Fruit fly (Drosophila melanogaster) whole organism, prepupa: Measurements from ENCODE around the gene PpD3.

Source experiments
- CG11294 ChIP-seq: fragments of 200-800 bp; sonication (Bioruptor generic); IDR thresholded peaks from 2 replicates; pipeline ENCODE4 v1.3.6; 2022; ENCODE audit warnings: missing biosample characterization, missing genetic modification characterization
- CG11762 ChIP-seq: fragments of 200-800 bp; sonication (Bioruptor generic); optimal IDR thresholded peaks from 3 replicates; lab custom pipeline; 2016; ENCODE audit warnings: missing biosample characterization, missing genetic modification characterization; ENCODE audit not compliant: insufficient read depth
- CG11902 ChIP-seq: fragments of 200-800 bp; sonication (Bioruptor generic); optimal IDR thresholded peaks from 3 replicates; lab custom pipeline; 2016; ENCODE audit warnings: missing biosample characterization, missing genetic modification characterization
- CG3032 ChIP-seq: fragments of 200-800 bp; optimal IDR thresholded peaks from 2 replicates; lab custom pipeline; 2019; ENCODE audit warnings: missing biosample characterization, mild to moderate bottlenecking, missing genetic modification characterization, moderate library complexity
- CG32006 ChIP-seq: fragments of 200-800 bp; sonication (Bioruptor generic); optimal IDR thresholded peaks from 3 replicates; lab custom pipeline; 2017; ENCODE audit warnings: missing biosample characterization, mild to moderate bottlenecking, missing genetic modification characterization
- CG34406 ChIP-seq: fragments of 200-800 bp; sonication (Bioruptor generic); optimal IDR thresholded peaks from 3 replicates; lab custom pipeline; 2016; ENCODE audit warnings: missing biosample characterization, missing genetic modification characterization
- CG3919 ChIP-seq: fragments of 200-800 bp; sonication (Bioruptor generic); optimal IDR thresholded peaks from 3 replicates; lab custom pipeline; 2016; ENCODE audit warnings: missing biosample characterization, missing genetic modification characterization
- CG6808 ChIP-seq: fragments of 200-800 bp; sonication (Bioruptor generic); optimal IDR thresholded peaks from 3 replicates; lab custom pipeline; 2017; ENCODE audit warnings: missing biosample characterization, missing genetic modification characterization, mild to moderate bottlenecking, moderate library complexity, missing genetic modification reagents
- CG6854 ChIP-seq: fragments of 200-800 bp; sonication (Bioruptor generic); optimal IDR thresholded peaks from 2 replicates; lab custom pipeline; 2017; ENCODE audit warnings: missing biosample characterization, mild to moderate bottlenecking, missing genetic modification characterization
- CG8119 ChIP-seq: fragments of 200-800 bp; sonication (Bioruptor generic); IDR thresholded peaks from 3 replicates; pipeline ENCODE4 v1.3.6; 2022; ENCODE audit warnings: missing biosample characterization, missing genetic modification characterization
- CG9139 ChIP-seq: fragments of 200-800 bp; sonication (Bioruptor generic); optimal IDR thresholded peaks from 3 replicates; lab custom pipeline; 2017; ENCODE audit warnings: missing biosample characterization, mild to moderate bottlenecking, missing genetic modification characterization
- Eip75B ChIP-seq: fragments of 200-800 bp; sonication (Bioruptor generic); optimal IDR thresholded peaks from 3 replicates; lab custom pipeline; 2016; ENCODE audit warnings: missing biosample characterization, missing genetic modification characterization
- Eip78C ChIP-seq: fragments of 200-800 bp; sonication (Bioruptor generic); peaks from one replicate; lab custom pipeline; 2016; ENCODE audit warnings: missing biosample characterization, missing genetic modification characterization
- Eip93F ChIP-seq: fragments of 200-800 bp; sonication (Bioruptor generic); optimal IDR thresholded peaks from 2 replicates; lab custom pipeline; 2016; ENCODE audit warnings: missing biosample characterization, mild to moderate bottlenecking, missing genetic modification characterization
- Ets21C ChIP-seq: fragments of 200-800 bp; sonication (Bioruptor generic); optimal IDR thresholded peaks from 3 replicates; lab custom pipeline; 2016; ENCODE audit warnings: missing biosample characterization, missing genetic modification characterization
- Ets96B ChIP-seq: fragments of 200-800 bp; optimal IDR thresholded peaks from 2 replicates; lab custom pipeline; 2019; ENCODE audit warnings: missing biosample characterization, mild to moderate bottlenecking, missing genetic modification characterization, moderate library complexity
- Gug ChIP-seq: fragments of 200-800 bp; sonication (Bioruptor generic); IDR thresholded peaks from 2 replicates; pipeline ENCODE4 v1.3.6; 2022; ENCODE audit warnings: missing biosample characterization, missing genetic modification characterization
- Hr38 ChIP-seq: sonication (Bioruptor generic); optimal IDR thresholded peaks from 2 replicates; lab custom pipeline; 2016; ENCODE audit warnings: missing biosample characterization, missing genetic modification characterization
- Hr39 ChIP-seq: fragments of 200-800 bp; sonication (Bioruptor generic); optimal IDR thresholded peaks from 2 replicates; lab custom pipeline; 2016; ENCODE audit warnings: missing biosample characterization, missing genetic modification characterization
- Lpt ChIP-seq: fragments of 200-800 bp; sonication (Bioruptor generic); optimal IDR thresholded peaks from 3 replicates; lab custom pipeline; 2016; ENCODE audit warnings: missing biosample characterization, missing genetic modification characterization
- OdsH ChIP-seq: fragments of 200-800 bp; sonication (Bioruptor generic); optimal IDR thresholded peaks from 3 replicates; lab custom pipeline; 2016; ENCODE audit warnings: missing biosample characterization, missing genetic modification characterization
- Smox ChIP-seq: fragments of 200-800 bp; sonication (Bioruptor generic); optimal IDR thresholded peaks from 3 replicates; lab custom pipeline; 2016; ENCODE audit warnings: missing biosample characterization, missing genetic modification characterization
- acj6 ChIP-seq: fragments of 200-800 bp; sonication (Bioruptor generic); optimal IDR thresholded peaks from 3 replicates; lab custom pipeline; 2016; ENCODE audit warnings: missing biosample characterization, missing genetic modification characterization
- cyc ChIP-seq: fragments of 200-800 bp; sonication (Bioruptor generic); optimal IDR thresholded peaks from 3 replicates; lab custom pipeline; 2016; ENCODE audit warnings: missing biosample characterization, missing genetic modification characterization
- dac ChIP-seq: fragments of 200-800 bp; sonication (Bioruptor generic); optimal IDR thresholded peaks from 2 replicates; lab custom pipeline; 2017; ENCODE audit warnings: missing biosample characterization, mild to moderate bottlenecking, missing genetic modification characterization
- eg ChIP-seq: fragments of 200-800 bp; sonication (Bioruptor generic); IDR thresholded peaks from 3 replicates; pipeline ENCODE4 v1.3.6; 2022; ENCODE audit warnings: missing biosample characterization, missing genetic modification characterization
- fd59A ChIP-seq: fragments of 200-800 bp; sonication (Bioruptor generic); optimal IDR thresholded peaks from 2 replicates; lab custom pipeline; 2017; ENCODE audit warnings: missing biosample characterization, mild to moderate bottlenecking, missing genetic modification characterization, missing genetic modification reagents
- salr ChIP-seq, 2 experiments: fragments of 200-800 bp; sonication (Bioruptor generic); optimal IDR thresholded peaks; 3 replicates each; lab custom pipeline; 2016 to 2018; ENCODE audit warnings: missing biosample characterization in 2 of 2, missing genetic modification characterization in 2 of 2, mild to moderate bottlenecking in 1 of 2
- spab ChIP-seq: fragments of 200-800 bp; sonication (Bioruptor generic); optimal IDR thresholded peaks from 2 replicates; lab custom pipeline; 2017; ENCODE audit warnings: missing biosample characterization, mild to moderate bottlenecking, missing genetic modification characterization, missing genetic modification reagents
- ss ChIP-seq, 2 experiments: fragments of 200-800 bp; sonication (Bioruptor generic); optimal IDR thresholded peaks; 2 replicates in 1 of 2; 3 replicates in 1 of 2; lab custom pipeline; 2017 to 2018; ENCODE audit warnings: mild to moderate bottlenecking in 2 of 2, missing biosample characterization in 2 of 2, missing genetic modification characterization in 2 of 2, moderate library complexity in 1 of 2
- svp ChIP-seq: fragments of 200-800 bp; sonication (Bioruptor generic); peaks from one replicate; lab custom pipeline; 2016; ENCODE audit warnings: missing biosample characterization, missing genetic modification characterization

The PpD3 gene

DNA sequence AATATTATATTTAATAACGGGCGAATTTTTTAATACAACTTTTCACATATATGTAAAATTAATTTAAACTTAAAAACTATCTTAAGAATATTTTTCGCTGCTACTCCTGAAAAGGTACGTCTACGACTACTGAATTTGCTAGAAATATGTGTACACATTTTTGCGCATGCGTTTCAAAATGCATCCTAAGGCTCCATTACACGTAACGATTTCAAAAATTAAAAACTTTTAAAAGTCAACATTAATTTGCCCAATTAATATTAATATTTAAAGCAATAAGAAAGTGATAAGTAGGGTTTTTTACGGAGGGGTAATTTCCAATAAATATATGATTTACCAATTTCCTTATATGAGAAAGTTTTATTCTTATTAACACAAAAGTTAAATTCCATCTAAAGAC, 16.9 kb upstream of the PpD3 start, which contains the start of gene FoxP:
TSS of gene FoxP (minus strand) at position 89 of the 400 bp plus-strand sequence.
- TF ChIP-seq CG6808 (GFP tag; lab: Kevin White, UChicago) (no peak), Ets21C (GFP tag; lab: Kevin White, UChicago) (no peak), CG11902 (GFP tag; lab: Kevin White, UChicago) (no peak), Eip93F (GFP tag; lab: Kevin White, UChicago) (no peak), CG3032 (tag; lab: Kevin White, UChicago) (no peak), Smox (GFP tag; lab: Kevin White, UChicago) (no peak), CG32006 (GFP tag; lab: Kevin White, UChicago) (no peak), spab (GFP tag; lab: Kevin White, UChicago) (no peak)

DNA sequence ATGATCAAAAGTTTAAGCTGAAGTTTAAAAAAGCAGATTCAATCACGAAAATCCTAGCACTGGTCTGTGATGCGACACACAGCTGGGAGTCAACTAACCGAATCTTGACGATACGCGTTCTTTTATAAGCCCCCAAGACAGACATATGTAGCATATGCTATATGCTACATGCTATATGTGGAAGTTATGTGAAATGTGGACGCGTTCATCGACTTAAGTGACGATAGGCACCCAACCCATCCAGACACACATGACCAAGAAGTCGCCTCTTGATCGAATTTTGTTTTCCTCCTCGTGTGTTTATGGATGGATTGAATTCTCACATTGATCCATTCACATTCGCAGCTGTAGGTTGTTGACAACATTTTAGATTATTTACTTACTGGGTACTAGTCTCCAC, 14.5 kb upstream of the PpD3 start, which contains the start of gene alphaTub85E:
TSS of gene alphaTub85E (minus strand) at position 101 of the 400 bp plus-strand sequence.
- TF ChIP-seq cyc (GFP tag; lab: Kevin White, UChicago), result no peak
- TF ChIP-seq Ets96B (tag; lab: Kevin White, UChicago), result no peak
- TF ChIP-seq CG34406, result no peak
- TF ChIP-seq CG9139, result no peak
- TF ChIP-seq Hr38 (GFP tag; lab: Kevin White, UChicago), result no peak
- no peak for TF ChIP-seq ss (GFP tag; optimal IDR thresholded peaks at IDR 0.05; lab: Kevin White, UChicago)
- no peak for TF ChIP-seq CG32006 (GFP tag; lab: Kevin White, UChicago)
- no peak for TF ChIP-seq fd59A (GFP tag; lab: Kevin White, UChicago)
- TF ChIP-seq Eip75B (GFP tag; lab: Kevin White, UChicago), result no peak
- TF ChIP-seq Hr39 (GFP tag; lab: Kevin White, UChicago), result no peak
- no peak for TF ChIP-seq Lpt (GFP tag; lab: Kevin White, UChicago)
- TF ChIP-seq acj6 (GFP tag; lab: Kevin White, UChicago), result no peak
- no peak for TF ChIP-seq Gug
- no peak for TF ChIP-seq CG8119
- no peak for TF ChIP-seq Smox (GFP tag; lab: Kevin White, UChicago)

DNA sequence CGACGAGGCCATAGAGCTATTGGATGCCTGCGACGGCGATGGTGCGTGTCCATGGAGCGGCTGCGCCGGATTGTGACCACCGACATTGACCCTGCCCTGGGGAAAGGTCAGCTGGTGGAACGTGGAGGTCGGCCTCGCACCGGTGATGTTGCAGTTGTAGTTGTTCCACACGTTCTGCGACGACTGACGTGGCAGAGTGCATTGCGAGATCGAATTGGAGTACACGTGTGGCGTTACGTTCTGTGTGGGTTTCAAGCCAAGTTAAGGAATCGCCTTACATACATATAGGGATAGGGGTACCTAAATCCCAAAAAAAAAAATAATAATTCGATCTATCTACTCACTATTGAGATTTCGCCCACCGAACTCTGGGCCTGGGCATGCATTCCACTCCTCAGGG, 12.5 kb upstream of the PpD3 start:
- TF ChIP-seq svp (GFP tag; lab: Kevin White, UChicago) (peak; percentile 54), Eip75B (GFP tag; lab: Kevin White, UChicago) (no peak)

DNA sequence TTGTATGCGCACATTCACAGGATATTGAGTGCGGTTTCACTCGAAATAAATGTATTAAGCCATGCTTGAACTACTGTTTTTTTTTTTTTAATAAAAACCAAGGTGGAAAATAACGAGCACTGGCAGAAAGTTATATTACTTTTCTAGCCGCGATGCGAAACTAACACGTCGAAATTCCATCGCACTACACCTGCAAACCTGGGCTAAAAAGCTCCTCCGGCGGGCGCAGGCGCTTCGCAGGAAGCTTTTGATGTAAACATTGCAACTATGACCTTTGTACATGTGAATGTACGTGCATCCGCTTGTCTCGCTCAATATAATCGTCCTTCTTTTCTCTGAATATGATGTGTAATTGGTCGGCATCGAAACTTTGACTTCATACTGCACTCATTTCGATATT, 7.9 kb upstream of the PpD3 start, which contains the start of gene side-VII:
TSS of gene side-VII (minus strand) at position 187 of the 400 bp plus-strand sequence.
- TF ChIP-seq Hr38 (GFP tag; lab: Kevin White, UChicago) (no peak), CG11294 (GFP tag; lab: Robert Waterston, UW) (no peak), CG6854 (GFP tag; lab: Kevin White, UChicago) (no peak), svp (GFP tag; lab: Kevin White, UChicago) (no peak), eg (GFP tag; lab: Robert Waterston, UW) (no peak), CG11762 (no peak), CG6808 (GFP tag; lab: Kevin White, UChicago) (no peak), salr (GFP tag; optimal IDR thresholded peaks at IDR 0.05; lab: Kevin White, UChicago) (no peak), CG3919 (GFP tag; lab: Kevin White, UChicago) (no peak), fd59A (GFP tag; lab: Kevin White, UChicago) (no peak), dac (GFP tag; lab: Kevin White, UChicago) (no peak), Lpt (GFP tag; lab: Kevin White, UChicago) (no peak), OdsH (GFP tag; lab: Kevin White, UChicago) (no peak)

DNA sequence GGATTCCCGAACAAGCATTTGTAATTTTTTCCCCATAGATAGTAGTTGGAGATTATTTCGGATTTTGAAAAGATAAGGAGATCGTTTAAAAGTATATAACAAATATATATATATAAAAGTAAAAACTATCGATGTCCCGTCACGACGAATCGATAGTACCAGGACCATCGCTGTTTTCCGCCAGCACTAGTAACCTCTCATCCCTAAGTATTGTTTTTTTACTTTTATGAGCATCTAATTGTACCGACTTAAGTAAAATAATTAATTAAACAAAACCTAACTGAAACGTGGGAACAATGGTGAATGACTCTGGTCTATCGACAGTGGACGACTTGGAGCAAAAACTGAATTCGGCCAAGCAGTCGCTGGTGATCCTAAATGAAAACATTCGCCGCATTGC, 7.0 kb upstream of the PpD3 start, which contains the start of gene Pnn:
TSS of gene Pnn (plus strand) at position 187 of the 400 bp plus-strand sequence.
- TF ChIP-seq Eip78C (peak; percentile 43), Eip75B (GFP tag; lab: Kevin White, UChicago) (no peak), CG6854 (GFP tag; lab: Kevin White, UChicago) (no peak)
